Fruit fly (Drosophila melanogaster) whole organism, larva: Measurements from ENCODE around the gene Rab23.

ENCODE experiments used
- noc ChIP-seq: fragments of 200-800 bp; sonication (Bioruptor generic); optimal IDR thresholded peaks from 3 replicates; lab custom pipeline; 2019; ENCODE audit warnings: missing biosample characterization, mild to moderate bottlenecking, missing genetic modification characterization, moderate library complexity

Gene Rab23

DNA sequence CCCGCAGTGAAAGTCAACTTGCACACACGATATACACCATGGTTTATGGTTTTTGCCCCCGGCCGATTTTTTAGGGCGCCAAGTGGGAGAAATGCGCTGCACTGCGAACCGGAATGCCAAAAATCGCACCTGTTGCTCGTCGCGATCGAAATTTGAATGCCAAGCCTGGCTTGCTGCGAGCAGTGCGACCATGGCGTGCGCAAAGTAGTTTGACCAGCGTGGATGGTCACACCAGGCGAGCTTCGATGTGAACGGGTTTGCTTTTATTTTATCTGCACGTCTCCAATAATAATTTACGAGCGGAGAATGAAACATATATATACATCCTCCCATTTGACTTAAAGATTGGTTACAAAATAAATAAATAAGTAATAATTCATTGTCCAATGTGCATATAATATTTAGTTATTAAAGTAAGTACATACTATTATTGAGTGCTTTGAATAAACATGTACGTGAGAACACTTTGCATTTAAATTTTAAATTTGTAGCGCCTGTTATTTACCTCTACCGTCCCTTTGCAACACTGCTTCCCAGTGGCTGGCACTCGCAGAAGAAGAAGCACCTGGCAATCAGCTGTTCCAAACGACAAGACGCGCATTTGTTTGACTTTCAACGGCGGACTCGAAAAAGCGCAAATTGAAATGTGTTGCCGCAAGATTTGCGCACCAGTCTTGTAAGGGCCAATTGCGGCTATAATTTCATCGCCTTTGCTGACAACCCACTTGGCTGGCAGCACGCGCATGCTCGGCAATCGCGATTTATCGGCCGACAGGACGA is at the start of gene Rab23, which contains the start of gene plx:
Rab23 (minus strand) TSS at position 166 of the 780 bp plus-strand sequence.
plx (plus strand) TSS at position 587 of the 780 bp plus-strand sequence.
- no peak for TF ChIP-seq noc (tag; lab: Kevin White, UChicago)

- TF ChIP-seq noc (tag; lab: Kevin White, UChicago): no peak
Observed at dm6 chr3R:5733181-5733580, 47.9 kb upstream of the Rab23 start, which contains the start of gene CG1239. CG1239 (plus strand) TSS chr3R:5733513.

dm6 chr3R:5727724-5728365 is 42.6 kb upstream of the Rab23 start:
- TF ChIP-seq noc (tag; lab: Kevin White, UChicago): no peak

DNA sequence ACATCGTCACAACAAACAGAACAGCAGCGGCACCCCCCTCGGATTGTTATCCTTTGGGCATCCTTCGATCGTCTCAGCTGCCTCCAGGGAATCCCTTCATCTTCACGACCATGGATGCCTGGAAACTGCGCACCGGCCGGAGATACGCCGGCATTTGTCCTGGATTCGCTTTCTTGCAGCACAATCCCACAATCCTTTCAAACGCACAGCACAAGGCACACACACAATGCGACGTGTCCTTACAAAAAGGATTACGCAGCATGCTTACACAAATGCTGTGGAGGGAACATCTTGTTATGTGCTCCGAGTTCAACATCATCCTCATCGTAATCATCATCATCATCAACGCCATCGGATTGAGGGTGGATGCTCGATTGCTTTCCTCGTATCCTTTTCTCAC is 37.9 kb upstream of the Rab23 start:
- TF ChIP-seq noc (tag; lab: Kevin White, UChicago): no peak

DNA sequence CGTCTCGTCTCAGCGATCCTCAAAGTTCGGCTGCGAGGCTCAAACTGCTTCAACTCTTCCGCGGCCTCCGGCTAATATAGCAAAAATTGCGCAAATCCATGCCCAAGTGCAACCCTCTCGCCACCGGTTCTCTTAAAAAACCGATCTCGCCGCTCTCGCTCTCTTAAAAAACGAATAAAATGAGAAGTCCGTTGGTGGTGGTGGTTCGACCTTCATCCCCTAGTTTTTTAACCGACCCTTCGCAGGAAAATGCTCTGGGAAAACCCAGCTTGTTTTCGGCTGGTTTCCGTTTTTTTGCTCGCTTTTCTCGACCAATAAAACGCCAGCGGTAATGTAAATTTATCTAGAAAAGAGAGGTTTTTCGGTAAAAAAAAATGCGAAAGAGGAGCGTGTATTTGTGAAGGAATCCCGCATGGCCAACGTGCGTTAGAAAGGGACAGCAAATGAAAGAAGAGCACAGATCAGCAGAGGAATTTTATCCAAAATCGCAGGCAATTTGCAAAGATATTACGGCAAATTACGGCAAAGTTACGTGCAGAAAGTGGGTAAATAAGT is 31.6 kb upstream of the Rab23 start, which contains the start of gene cas:
cas (minus strand) TSS at position 51 of the 555 bp plus-strand sequence.
- TF ChIP-seq noc (tag; lab: Kevin White, UChicago): no peak

dm6 chr3R:5705469-5706067 is 20.3 kb upstream of the Rab23 start:
- peak; percentile 88 for TF ChIP-seq noc (tag; lab: Kevin White, UChicago)

DNA sequence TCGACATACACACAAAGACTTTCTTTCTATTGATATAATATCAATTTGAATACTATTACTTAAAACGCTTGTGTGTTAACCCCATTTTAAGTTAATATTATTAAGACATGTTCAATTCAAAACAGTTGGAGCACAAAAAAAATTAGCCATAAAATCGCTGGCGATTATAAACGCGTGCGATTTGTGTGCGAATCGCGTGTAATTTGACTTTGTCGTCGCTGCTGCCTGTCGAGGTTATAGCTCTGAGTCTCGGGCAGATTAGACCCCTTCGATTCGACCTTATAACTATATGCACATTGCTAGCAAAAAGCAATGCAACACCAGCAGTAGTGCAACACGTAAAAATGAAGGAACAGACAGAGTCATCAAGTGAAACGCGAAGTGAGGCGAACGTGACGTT is 19.7 kb upstream of the Rab23 start:
- no peak for TF ChIP-seq noc (tag; lab: Kevin White, UChicago)

DNA sequence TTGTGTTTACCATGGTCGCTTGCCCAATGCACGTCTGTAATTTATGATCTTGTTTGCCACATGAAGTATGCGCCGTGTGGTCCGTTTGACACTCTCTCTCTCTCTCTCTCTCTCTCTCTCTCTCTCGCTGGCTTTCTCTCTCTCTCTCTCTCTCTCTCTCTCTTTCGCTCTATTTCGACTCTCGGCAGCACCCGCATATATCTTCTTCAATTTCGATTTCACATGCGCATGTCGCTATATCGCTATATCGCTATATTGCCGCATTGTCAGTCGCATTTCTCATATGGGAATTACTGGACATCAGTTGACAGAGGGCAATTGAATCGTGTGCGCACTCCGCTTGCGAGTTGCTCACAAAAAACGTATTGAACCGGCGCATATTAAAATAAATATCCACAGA is 15.9 kb upstream of the Rab23 start:
- no peak for TF ChIP-seq noc (tag; lab: Kevin White, UChicago)

- no peak for TF ChIP-seq noc (tag; lab: Kevin White, UChicago)
Observed at dm6 chr3R:5696384-5696783, 11.2 kb upstream of the Rab23 start.

dm6 chr3R:5694461-5694860 is 9.2 kb upstream of the Rab23 start:
- no peak for TF ChIP-seq noc (tag; lab: Kevin White, UChicago)

dm6 chr3R:5693186-5693585 is 8.0 kb upstream of the Rab23 start, which contains the start of gene CG2104:
CG2104 (minus strand) TSS chr3R:5693286.
- no peak for TF ChIP-seq noc (tag; lab: Kevin White, UChicago)

dm6 chr3R:5691042-5691441 is 5.8 kb upstream of the Rab23 start:
- no peak for TF ChIP-seq noc (tag; lab: Kevin White, UChicago)

dm6 chr3R:5689626-5690025 is 4.4 kb upstream of the Rab23 start:
- TF ChIP-seq noc (tag; lab: Kevin White, UChicago): no peak

DNA sequence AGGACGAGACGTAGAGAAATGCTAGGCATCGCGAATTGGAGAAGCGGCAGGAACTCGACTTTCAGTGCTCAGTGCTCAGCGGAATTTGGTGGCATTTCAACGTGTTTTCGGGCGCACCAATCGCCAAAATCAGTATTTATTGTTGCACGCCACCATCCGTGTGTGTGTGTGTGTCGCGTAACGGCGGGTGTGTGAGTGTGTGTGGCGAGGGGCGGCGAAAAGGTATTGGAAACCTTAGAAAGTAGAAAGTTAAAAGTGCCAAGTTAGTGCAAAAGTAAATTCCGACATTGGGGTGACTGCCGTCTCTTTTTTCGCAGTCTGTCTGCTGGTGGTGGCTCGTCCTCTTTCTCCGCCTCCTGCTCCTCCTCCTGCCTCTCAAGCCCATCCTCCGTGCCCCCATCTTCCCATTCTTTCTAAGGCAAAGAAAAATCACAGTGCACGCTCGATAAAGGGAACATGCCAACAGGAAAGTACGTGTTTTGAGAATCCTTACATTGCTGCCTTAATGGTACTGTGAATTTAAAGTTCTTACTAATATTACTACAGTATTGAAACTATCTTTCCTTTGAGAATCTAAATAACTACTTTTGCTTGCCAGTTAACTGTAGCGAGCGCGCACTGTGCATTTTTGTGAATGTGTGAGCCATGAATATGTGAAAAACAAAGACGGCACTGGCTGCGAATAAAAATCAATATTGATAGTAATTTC is 969 bp upstream of the Rab23 start:
- no peak for TF ChIP-seq noc (tag; lab: Kevin White, UChicago)

- TF ChIP-seq noc (tag; lab: Kevin White, UChicago): no peak
Observed at dm6 chr3R:5684550-5685118, 600 bp downstream of the Rab23 start.
